Fruit fly (Drosophila melanogaster): ENCODE measurements around the gene Acox3.

Acox3 gene

DNA sequence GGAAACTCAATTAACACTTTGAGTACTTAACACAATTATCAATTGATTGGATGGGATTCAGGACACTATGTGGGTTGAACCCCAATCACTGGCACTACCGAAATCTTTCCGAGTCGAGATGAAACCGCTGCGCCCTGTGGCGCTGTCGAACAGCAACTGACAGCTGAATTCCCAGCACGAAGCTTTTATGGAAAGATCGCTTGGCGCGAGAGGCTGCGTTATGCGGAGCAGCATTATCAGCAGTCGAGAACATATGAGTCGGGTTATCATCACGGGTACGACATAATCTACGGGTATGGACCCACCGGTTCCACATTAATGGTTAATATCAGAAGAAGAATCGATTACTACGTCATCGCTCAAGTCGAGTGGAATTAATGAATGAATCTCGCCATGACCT is 25.1 kb downstream of the Acox3 start, which contains the start of gene Tig (continued):
- TF ChIP-seq abd-A (tag; optimal IDR thresholded peaks at IDR 0.05) (no peak), CG30020 (tag; optimal IDR thresholded peaks at IDR 0.05) (no peak), Mrtf (GFP tag; IDR thresholded peaks at IDR 0.05) (no peak), CG17361 (GFP tag; IDR thresholded peaks at IDR 0.05) (no peak), lola (GFP tag; optimal IDR thresholded peaks at IDR 0.05) (no peak), chm (GFP tag; IDR thresholded peaks at IDR 0.05) (no peak), jigr1 (GFP tag; IDR thresholded peaks at IDR 0.05) (no peak), CG32532 (GFP tag; IDR thresholded peaks at IDR 0.05) (no peak), sima (GFP tag; optimal IDR thresholded peaks at IDR 0.05) (no peak)

DNA sequence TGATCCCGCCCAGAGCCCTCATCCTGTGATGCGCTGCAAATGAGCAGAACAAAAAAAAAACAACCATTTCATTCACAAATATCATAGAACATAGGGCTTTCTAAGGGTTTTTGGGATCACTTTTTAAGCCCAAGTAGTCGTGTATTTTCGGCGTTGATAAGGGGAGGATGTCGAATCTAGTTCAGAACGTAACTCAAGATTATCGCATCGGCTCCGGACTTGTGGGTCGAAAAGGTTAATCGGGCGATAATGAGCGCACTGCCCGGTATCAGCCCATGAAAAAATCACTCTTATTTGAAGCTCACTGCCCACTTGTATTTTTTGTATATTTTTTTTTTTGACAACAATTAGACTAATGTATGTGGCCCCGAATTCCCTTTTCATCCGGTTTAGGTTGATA is 25.7 kb downstream of the Acox3 start:
- peak; percentile 31 for TF ChIP-seq CG34376 (GFP tag; optimal IDR thresholded peaks at IDR 0.05)
- no peak for TF ChIP-seq sens-2 (GFP tag; IDR thresholded peaks at IDR 0.05)

DNA sequence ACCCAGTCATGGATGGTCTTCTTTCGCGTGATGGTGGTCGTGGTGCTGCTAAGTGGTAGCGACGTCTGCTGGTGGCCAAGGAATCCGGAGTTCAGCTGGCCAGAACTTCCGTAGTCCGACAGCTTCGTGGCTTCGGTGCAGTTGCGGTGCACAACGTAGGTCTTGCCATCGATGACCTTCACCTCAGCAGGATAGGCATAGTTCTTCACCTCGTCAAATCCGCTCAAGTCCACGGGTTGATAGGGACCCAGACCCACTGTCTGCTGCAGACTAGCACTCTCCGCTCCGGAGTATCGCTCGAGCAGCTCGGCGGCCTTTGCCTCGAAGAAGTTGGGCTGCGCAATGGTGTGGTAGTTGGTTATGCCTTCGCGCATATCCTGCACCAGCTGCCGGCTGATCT is 26.7 kb downstream of the Acox3 start:
- no peak for TF ChIP-seq CG17912 (GFP tag; optimal IDR thresholded peaks at IDR 0.05)
- TF ChIP-seq Med (GFP tag) = peak; percentile 53

DNA sequence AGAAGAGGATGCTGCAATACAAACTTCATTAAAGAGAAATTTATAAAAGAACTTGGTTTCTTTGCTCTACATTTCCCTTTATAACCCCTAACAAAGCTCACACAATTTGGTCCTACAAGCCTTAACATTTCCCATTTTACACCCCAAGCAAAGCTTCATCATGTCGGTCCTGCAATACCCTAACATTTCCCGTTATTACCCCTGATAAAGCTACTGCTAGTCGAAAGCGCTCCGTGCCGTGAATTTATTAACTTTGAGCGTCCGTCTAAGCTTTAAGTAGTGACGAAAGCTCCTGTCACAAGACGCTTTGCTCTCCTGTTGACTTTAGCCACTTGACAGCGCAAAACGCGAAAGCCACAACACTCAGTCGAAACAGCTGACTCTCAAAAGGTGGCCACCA is 36.2 kb downstream of the Acox3 start, which contains the start of gene CG13982:
CG13982 (plus strand) TSS at position 363 of the 400 bp plus-strand sequence.
- no peak for TF ChIP-seq CG10274 (GFP tag; optimal IDR thresholded peaks at IDR 0.05)
- TF ChIP-seq CG10565 (GFP tag; optimal IDR thresholded peaks at IDR 0.05) = no peak
- no peak for TF ChIP-seq CG12299 (tag; optimal IDR thresholded peaks at IDR 0.05)
- peak; percentile 7 for TF ChIP-seq Meics (GFP tag; optimal IDR thresholded peaks at IDR 0.05)
- TF ChIP-seq CG12236 (GFP tag; optimal IDR thresholded peaks at IDR 0.05) = no peak
- TF ChIP-seq sisA (GFP tag; IDR thresholded peaks at IDR 0.05) = no peak
- TF ChIP-seq CG2120 (GFP tag; optimal IDR thresholded peaks at IDR 0.05) = no peak
- peak in 1 of 2 experiments; percentile 25 for TF ChIP-seq crp (GFP tag; optimal IDR thresholded peaks at IDR 0.05)
- no peak for TF ChIP-seq Usf (GFP tag; optimal IDR thresholded peaks at IDR 0.05)
- no peak for TF ChIP-seq crc (GFP tag; optimal IDR thresholded peaks at IDR 0.05)
- no peak for TF ChIP-seq pb (GFP tag; optimal IDR thresholded peaks at IDR 0.05)
- TF ChIP-seq hkb (optimal IDR thresholded peaks at IDR 0.05) = no peak
- TF ChIP-seq hkb (GFP tag; IDR thresholded peaks at IDR 0.05) = no peak
- TF ChIP-seq pho (GFP tag; optimal IDR thresholded peaks at IDR 0.05) = no peak
- TF ChIP-seq CG3163 (GFP tag; optimal IDR thresholded peaks at IDR 0.05) = no peak

- no peak for TF ChIP-seq Hr3 (GFP tag; optimal IDR thresholded peaks at IDR 0.05)
- TF ChIP-seq CG6272 (GFP tag; IDR thresholded peaks at IDR 0.05) = no peak
- TF ChIP-seq CG13287 (GFP tag; IDR thresholded peaks at IDR 0.05; ENCODE audit: partially characterized antibody) = peak; percentile 24; the same call in 1 of the 2 replicates
- no peak for TF ChIP-seq oc (tag; optimal IDR thresholded peaks at IDR 0.05)
- TF ChIP-seq CG4854 (GFP tag; optimal IDR thresholded peaks at IDR 0.05) = no peak
- 0 out of 3 replicates have a peak, but pooled peaks have one; percentile 64 for TF ChIP-seq CG2199 (GFP tag; IDR thresholded peaks at IDR 0.05)
- TF ChIP-seq Hr78 (GFP tag; optimal IDR thresholded peaks at IDR 0.05) = peak in 1 of 2 experiments; percentile 63
- no peak for TF ChIP-seq CG7987 (GFP tag; optimal IDR thresholded peaks at IDR 0.05)
- no peak for TF ChIP-seq Xbp1 (GFP tag; optimal IDR thresholded peaks at IDR 0.05)
- TF ChIP-seq NK7.1 (GFP tag; optimal IDR thresholded peaks at IDR 0.05) = no peak
- no peak for TF ChIP-seq sima (GFP tag; optimal IDR thresholded peaks at IDR 0.05)
- no peak for TF ChIP-seq lov (optimal IDR thresholded peaks at IDR 0.05)
- TF ChIP-seq lov (GFP tag; IDR thresholded peaks at IDR 0.05) = no peak
- no peak for TF ChIP-seq ftz-f1 (GFP tag; optimal IDR thresholded peaks at IDR 0.05)
- TF ChIP-seq vvl (GFP tag; IDR thresholded peaks at IDR 0.05) = no peak
- TF ChIP-seq hbn (GFP tag; IDR thresholded peaks at IDR 0.05; ENCODE audit: partially characterized antibody) = no peak
- TF ChIP-seq jing (GFP tag; optimal IDR thresholded peaks at IDR 0.05) = peak; percentile 16
- TF ChIP-seq nerfin-1 (tag; optimal IDR thresholded peaks at IDR 0.05) = no peak
These were observed 37.0 kb downstream of the Acox3 start, which contains the start of gene DIP-epsilon for dm6 chr2L:6411089-6411757. DIP-epsilon (minus strand) TSS chr2L:6411326.

All from whole organism, embryonic.